Fruit fly (Drosophila melanogaster): ENCODE results near the gene Nph.

DNA sequence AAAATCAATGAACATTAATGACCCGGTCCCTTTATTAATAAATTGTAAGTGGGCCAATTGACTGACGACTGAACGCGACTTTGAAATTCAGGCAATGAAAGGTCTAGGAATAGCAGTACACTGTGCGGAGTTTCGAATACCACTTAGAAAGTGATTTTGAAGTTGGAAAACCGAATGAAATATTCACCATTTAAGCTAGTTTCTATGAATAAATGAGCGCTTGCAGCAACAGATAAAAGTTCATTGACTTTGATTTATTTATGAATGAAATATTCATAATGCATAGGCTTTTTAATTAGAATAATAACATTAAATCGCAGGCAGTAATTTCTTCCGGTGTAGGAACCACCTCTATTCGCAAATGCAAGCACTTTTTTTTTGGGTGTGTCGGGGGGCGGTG, 16.3 kb upstream of the Nph start:
- TF ChIP-seq CTCF (optimal IDR thresholded peaks at IDR 0.05) (no peak), CG8478 (optimal IDR thresholded peaks at IDR 0.05) (no peak)

Data from S2 (cell line).